Worm (Caenorhabditis elegans) whole organism, L1 larva: Measurements from ENCODE around the gene col-78.

Experiments used
- C04F5.9 ChIP-seq: sonication (generic microtip); optimal IDR thresholded peaks from 2 replicates; lab custom pipeline; 2016; ENCODE audit warnings: missing genetic modification characterization, missing compliant biosample characterization
- C16A3.4 ChIP-seq: fragments of 150-350 bp; optimal IDR thresholded peaks from 2 replicates; lab custom pipeline; 2014; ENCODE audit warnings: missing biosample characterization, missing genetic modification characterization
- F16B12.6 ChIP-seq: fragments of 150-350 bp; optimal IDR thresholded peaks from 2 replicates; lab custom pipeline; 2014; ENCODE audit warnings: missing biosample characterization, missing genetic modification characterization
- aha-1 ChIP-seq: fragments of 150-350 bp; optimal IDR thresholded peaks from 2 replicates; lab custom pipeline; 2014; ENCODE audit warnings: missing biosample characterization, missing genetic modification characterization
- ama-1 ChIP-seq: fragments of 150-350 bp; optimal IDR thresholded peaks from 2 replicates; lab custom pipeline; 2014
- blmp-1 ChIP-seq: fragments of 150-350 bp; optimal IDR thresholded peaks from 2 replicates; lab custom pipeline; 2014; ENCODE audit warnings: missing biosample characterization, missing genetic modification characterization
- ceh-82 ChIP-seq, 3 experiments: fragments of 150-350 bp in 1 of 3; sonication (generic microtip) in 2 of 3; optimal IDR thresholded peaks; 2 replicates each; lab custom pipeline; 2014 to 2017; ENCODE audit warnings: missing biosample characterization in 3 of 3, missing genetic modification characterization in 3 of 3
- efl-1 ChIP-seq, 4 experiments: fragments of 150-350 bp; optimal IDR thresholded peaks in 3 of 4; peaks in 1 of 4; 1 replicate in 1 of 4; 2 replicates in 3 of 4; lab custom pipeline; 2014; ENCODE audit warnings: missing biosample characterization in 2 of 4, missing genetic modification characterization in 2 of 4, missing genetic modification reagents in 2 of 4
- efl-3 ChIP-seq: fragments of 200-800 bp; sonication (Bioruptor generic); optimal IDR thresholded peaks from 2 replicates; lab custom pipeline; 2018; ENCODE audit warnings: mild to moderate bottlenecking, missing genetic modification characterization, missing compliant biosample characterization
- elt-3 ChIP-seq, 6 experiments: fragments of 150-350 bp in 1 of 6; sonication (generic microtip); optimal IDR thresholded peaks; 2 replicates each; lab custom pipeline; 2017 to 2018; ENCODE audit warnings: missing biosample characterization in 6 of 6, missing genetic modification characterization in 6 of 6, inconsistent platforms in 1 of 6
- ets-5 ChIP-seq: fragments of 200-800 bp; sonication (Bioruptor generic); IDR thresholded peaks from 2 replicates; pipeline ENCODE4 v1.3.6; 2022; ENCODE audit warnings: missing genetic modification characterization, missing compliant biosample characterization
- grh-1 ChIP-seq: fragments of 200-800 bp; sonication (Bioruptor generic); IDR thresholded peaks from 2 replicates; pipeline ENCODE4 v1.3.6; 2022; ENCODE audit warnings: missing genetic modification reagents, missing genetic modification characterization, missing compliant biosample characterization
- hlh-17 ChIP-seq: fragments of 200-800 bp; sonication (Bioruptor generic); optimal IDR thresholded peaks from 2 replicates; lab custom pipeline; 2018; ENCODE audit warnings: missing genetic modification characterization, mild to moderate bottlenecking, missing compliant biosample characterization, moderate library complexity, borderline replicate concordance
- irx-1 ChIP-seq: sonication (generic microtip); optimal IDR thresholded peaks from 2 replicates; lab custom pipeline; 2016; ENCODE audit warnings: missing genetic modification characterization, missing compliant biosample characterization
- isw-1 ChIP-seq: fragments of 200-800 bp; sonication (Bioruptor generic); IDR thresholded peaks from 2 replicates; pipeline ENCODE4 v1.3.6; 2022; ENCODE audit warnings: missing genetic modification characterization, missing compliant biosample characterization
- lin-14 ChIP-seq: fragments of 200-800 bp; sonication (Bioruptor generic); optimal IDR thresholded peaks from 2 replicates; lab custom pipeline; 2018; ENCODE audit warnings: mild to moderate bottlenecking, missing genetic modification characterization, moderate library complexity, missing compliant biosample characterization
- lin-15B ChIP-seq: fragments of 150-350 bp; sonication (generic microtip); optimal IDR thresholded peaks from 3 replicates; lab custom pipeline; 2014; ENCODE audit warnings: missing biosample characterization, missing genetic modification characterization
- lin-35 ChIP-seq, 2 experiments: fragments of 150-350 bp; optimal IDR thresholded peaks; 2 replicates each; lab custom pipeline; 2014; ENCODE audit warnings: missing biosample characterization in 2 of 2, missing genetic modification characterization in 2 of 2, missing genetic modification reagents in 2 of 2
- lin-39 ChIP-seq: fragments of 150-350 bp; optimal IDR thresholded peaks from 2 replicates; lab custom pipeline; 2014; ENCODE audit warnings: missing biosample characterization, missing genetic modification reagents, missing genetic modification characterization
- mab-9 ChIP-seq: fragments of 200-800 bp; sonication (Bioruptor generic); IDR thresholded peaks from 2 replicates; pipeline ENCODE4 v1.3.6; 2022; ENCODE audit warnings: missing genetic modification reagents, missing genetic modification characterization, missing compliant biosample characterization
- mdl-1 ChIP-seq, 2 experiments: fragments of 150-350 bp; optimal IDR thresholded peaks; 2 replicates each; lab custom pipeline; 2014 to 2017; ENCODE audit warnings: missing biosample characterization in 2 of 2, missing genetic modification characterization in 2 of 2, inconsistent platforms in 1 of 2
- mef-2 ChIP-seq: fragments of 150-350 bp; optimal IDR thresholded peaks from 2 replicates; lab custom pipeline; 2014; ENCODE audit warnings: missing biosample characterization, missing genetic modification characterization
- mep-1 ChIP-seq: fragments of 150-350 bp; optimal IDR thresholded peaks from 2 replicates; lab custom pipeline; 2014; ENCODE audit warnings: missing biosample characterization, missing genetic modification characterization
- nhr-11 ChIP-seq: fragments of 150-350 bp; optimal IDR thresholded peaks from 2 replicates; lab custom pipeline; 2014; ENCODE audit warnings: missing biosample characterization, missing genetic modification characterization
- nhr-20 ChIP-seq: sonication (generic microtip); optimal IDR thresholded peaks from 2 replicates; lab custom pipeline; 2016; ENCODE audit warnings: mild to moderate bottlenecking, missing genetic modification characterization, missing compliant biosample characterization
- nhr-237 ChIP-seq: fragments of 150-350 bp; optimal IDR thresholded peaks from 2 replicates; lab custom pipeline; 2014; ENCODE audit warnings: missing biosample characterization, missing genetic modification characterization
- nhr-28 ChIP-seq: fragments of 150-350 bp; optimal IDR thresholded peaks from 2 replicates; lab custom pipeline; 2014; ENCODE audit warnings: missing biosample characterization, missing genetic modification characterization
- nhr-47 ChIP-seq: sonication (generic microtip); optimal IDR thresholded peaks from 2 replicates; lab custom pipeline; 2016; ENCODE audit warnings: mild to moderate bottlenecking, missing genetic modification characterization, moderate library complexity, missing compliant biosample characterization
- nhr-71 ChIP-seq: sonication (generic microtip); optimal IDR thresholded peaks from 2 replicates; lab custom pipeline; 2016; ENCODE audit warnings: mild to moderate bottlenecking, missing genetic modification characterization, moderate library complexity, missing compliant biosample characterization
- nhr-76 ChIP-seq: sonication (generic microtip); optimal IDR thresholded peaks from 2 replicates; lab custom pipeline; 2017; ENCODE audit warnings: missing biosample characterization, missing genetic modification characterization
- nhr-85 ChIP-seq: sonication (generic microtip); peaks from one replicate; lab custom pipeline; 2016; ENCODE audit warnings: missing genetic modification characterization, inconsistent platforms, missing compliant biosample characterization
- nhr-90 ChIP-seq: sonication (generic microtip); optimal IDR thresholded peaks from 2 replicates; lab custom pipeline; 2016; ENCODE audit warnings: mild to moderate bottlenecking, missing genetic modification characterization, missing compliant biosample characterization; ENCODE audit not compliant: poor library complexity
- rnt-1 ChIP-seq: sonication (generic microtip); optimal IDR thresholded peaks from 2 replicates; lab custom pipeline; 2016; ENCODE audit warnings: mild to moderate bottlenecking, missing genetic modification characterization, moderate library complexity, missing compliant biosample characterization
- skn-1 ChIP-seq: fragments of 150-350 bp; optimal IDR thresholded peaks from 2 replicates; lab custom pipeline; 2014; ENCODE audit warnings: missing biosample characterization, missing genetic modification characterization
- snu-23 ChIP-seq: sonication (generic microtip); optimal IDR thresholded peaks from 2 replicates; lab custom pipeline; 2016; ENCODE audit warnings: missing genetic modification characterization, missing compliant biosample characterization
- sox-4 ChIP-seq: sonication (generic microtip); optimal IDR thresholded peaks from 2 replicates; lab custom pipeline; 2016; ENCODE audit warnings: missing genetic modification characterization, missing compliant biosample characterization
- tbx-2 ChIP-seq: sonication (generic microtip); optimal IDR thresholded peaks from 2 replicates; lab custom pipeline; 2016; ENCODE audit warnings: missing genetic modification characterization, missing compliant biosample characterization
- unc-130 ChIP-seq: fragments of 150-350 bp; optimal IDR thresholded peaks from 2 replicates; lab custom pipeline; 2017; ENCODE audit warnings: missing biosample characterization, missing genetic modification characterization, inconsistent platforms
- unc-98 ChIP-seq: fragments of 200-800 bp; sonication (Bioruptor generic); IDR thresholded peaks from 2 replicates; pipeline ENCODE4 v1.3.6; 2022; ENCODE audit warnings: missing genetic modification characterization, missing compliant biosample characterization
- zag-1 ChIP-seq: fragments of 150-350 bp; optimal IDR thresholded peaks from 2 replicates; lab custom pipeline; 2014; ENCODE audit warnings: missing biosample characterization, missing genetic modification characterization
- ztf-11 ChIP-seq, 2 experiments: sonication (generic microtip); optimal IDR thresholded peaks; 2 replicates each; lab custom pipeline; 2016 to 2017; ENCODE audit warnings: missing genetic modification characterization in 2 of 2, missing biosample characterization in 1 of 2, missing compliant biosample characterization in 1 of 2

col-78 gene

DNA sequence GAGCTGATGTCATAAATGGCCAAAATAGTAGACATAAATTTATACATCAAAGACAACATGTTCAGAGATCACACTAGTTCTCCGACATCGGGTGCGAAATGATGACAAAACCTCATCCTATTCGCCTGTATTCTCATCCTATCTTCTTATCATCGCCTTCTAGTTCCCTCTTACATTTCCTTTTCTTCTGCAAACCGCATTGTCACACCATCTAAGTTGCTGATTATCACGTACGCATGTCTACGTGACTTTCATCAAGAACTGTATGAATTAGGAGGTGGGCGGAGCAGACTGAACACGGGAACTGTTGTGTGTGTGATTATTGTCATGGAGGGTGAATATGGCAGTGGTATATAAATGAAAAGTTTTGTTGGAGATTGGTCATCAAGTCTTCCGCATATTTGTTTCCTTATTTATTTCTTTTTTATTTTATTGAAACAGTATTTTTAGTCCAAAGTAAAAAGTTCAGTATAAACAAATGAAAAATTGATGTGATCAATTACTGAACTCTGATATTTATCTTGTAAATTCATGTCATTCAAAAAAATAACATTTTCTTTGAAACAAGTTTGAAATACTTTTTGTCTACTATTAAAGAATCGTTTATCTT lies 8.0 kb downstream of the col-78 start:
- peak; percentile 90 for TF ChIP-seq skn-1 (tag; lab: Kevin White, UChicago)
- TF ChIP-seq mab-9 (GFP tag; lab: Robert Waterston, UW): no peak
- peak; percentile 60 for TF ChIP-seq nhr-71
- no peak for TF ChIP-seq lin-39 (tag; lab: Kevin White, UChicago)
- TF ChIP-seq elt-3 (tag; optimal IDR thresholded peaks at IDR 0.05; lab: Kevin White, UChicago): peak in 5 of 6 experiments; percentile 18 to 96 (median 82)
- no peak for TF ChIP-seq ceh-82 (tag; optimal IDR thresholded peaks at IDR 0.05; lab: Kevin White, UChicago)
- peak; percentile 0 for TF ChIP-seq nhr-76
- TF ChIP-seq ets-5: no peak
- peak; percentile 39 for TF ChIP-seq nhr-47 (tag; lab: Kevin White, UChicago)
- peak; percentile 90 for TF ChIP-seq nhr-85
- TF ChIP-seq mep-1 (tag; lab: Kevin White, UChicago): peak; percentile 19
- peak; percentile 65 for TF ChIP-seq nhr-90 (tag; lab: Kevin White, UChicago)
- no peak for TF ChIP-seq unc-98 (GFP tag; lab: Robert Waterston, UW)
- peak; percentile 83 for TF ChIP-seq aha-1 (tag; lab: Kevin White, UChicago)
- no peak for TF ChIP-seq rnt-1 (tag; lab: Kevin White, UChicago)
- peak; percentile 69 for TF ChIP-seq lin-14 (GFP tag; lab: Kevin White, UChicago)
- TF ChIP-seq snu-23 (GFP tag; lab: Kevin White, UChicago): peak; percentile 43
- no peak for TF ChIP-seq ztf-11 (tag; optimal IDR thresholded peaks at IDR 0.05; lab: Kevin White, UChicago)
- TF ChIP-seq efl-1 (optimal IDR thresholded peaks at IDR 0.05; lab: Kevin White, UChicago): no peak
- peak in 1 of 2 experiments; percentile 87 for TF ChIP-seq efl-1 (GFP tag; optimal IDR thresholded peaks at IDR 0.05 in 1 of 2; lab: Kevin White, UChicago)
- TF ChIP-seq ama-1 (lab: Kevin White, UChicago): no peak
- TF ChIP-seq hlh-17 (GFP tag; lab: Kevin White, UChicago): no peak
- TF ChIP-seq isw-1: no peak
- no peak for TF ChIP-seq irx-1
- TF ChIP-seq lin-35 (GFP tag; optimal IDR thresholded peaks at IDR 0.05; lab: Kevin White, UChicago): peak in 1 of 2 experiments; percentile 42
- peak; percentile 89 for TF ChIP-seq blmp-1 (tag; lab: Kevin White, UChicago)
- TF ChIP-seq grh-1 (GFP tag; lab: Robert Waterston, UW): no peak
- TF ChIP-seq nhr-237 (tag; lab: Kevin White, UChicago): no peak
- TF ChIP-seq mdl-1 (tag; optimal IDR thresholded peaks at IDR 0.05; lab: Kevin White, UChicago): peak in 1 of 2 experiments; percentile 58
- no peak for TF ChIP-seq efl-3
- TF ChIP-seq tbx-2 (tag; lab: Kevin White, UChicago): peak; percentile 34
- TF ChIP-seq F16B12.6 (tag; lab: Kevin White, UChicago): no peak
- peak; percentile 14 for TF ChIP-seq C16A3.4 (tag; lab: Kevin White, UChicago)
- peak; percentile 78 for TF ChIP-seq nhr-20 (tag; lab: Kevin White, UChicago)
- no peak for TF ChIP-seq lin-15B (tag; lab: Kevin White, UChicago)
- TF ChIP-seq unc-130 (tag; lab: Kevin White, UChicago): peak; percentile 62
- TF ChIP-seq sox-4 (tag; lab: Kevin White, UChicago): no peak
- TF ChIP-seq, all 84 proteins: peak for 19

DNA sequence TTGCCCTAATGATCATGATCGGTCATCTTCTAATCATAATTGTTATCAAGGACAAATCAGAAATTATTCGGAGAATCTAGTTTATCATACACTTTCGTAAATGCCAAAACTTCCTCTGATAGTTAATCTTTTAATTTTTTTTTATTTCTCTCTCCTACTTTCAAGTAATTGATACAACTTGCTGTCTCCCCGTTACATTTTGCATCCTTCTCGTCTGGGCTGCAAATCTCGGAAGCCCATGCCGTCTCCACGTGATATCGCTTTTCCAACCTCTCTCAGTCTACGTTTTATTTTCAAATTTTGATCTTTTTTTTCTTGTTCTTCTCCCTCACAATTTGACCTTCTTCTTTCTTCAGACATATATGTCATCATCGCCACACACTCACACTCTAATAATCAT lies 8.7 kb downstream of the col-78 start, which contains the start of gene rhy-1:
rhy-1 (plus strand) TSS at position 357 of the 400 bp plus-strand sequence.
- TF ChIP-seq nhr-85: peak; percentile 75
- TF ChIP-seq unc-130 (tag; lab: Kevin White, UChicago): no peak
- TF ChIP-seq zag-1 (tag; lab: Kevin White, UChicago): no peak
- peak; percentile 51 for TF ChIP-seq nhr-71
- peak; percentile 76 for TF ChIP-seq nhr-20 (tag; lab: Kevin White, UChicago)
- no peak for TF ChIP-seq tbx-2 (tag; lab: Kevin White, UChicago)
- TF ChIP-seq C04F5.9: no peak
- no peak for TF ChIP-seq nhr-76
- no peak for TF ChIP-seq rnt-1 (tag; lab: Kevin White, UChicago)
- TF ChIP-seq lin-14 (GFP tag; lab: Kevin White, UChicago): peak; percentile 27
- TF ChIP-seq elt-3 (tag; optimal IDR thresholded peaks at IDR 0.05; lab: Kevin White, UChicago): peak in 4 of 6 experiments; percentile 15 to 60 (median 38)
- peak; percentile 2 for TF ChIP-seq blmp-1 (tag; lab: Kevin White, UChicago)
- no peak for TF ChIP-seq hlh-17 (GFP tag; lab: Kevin White, UChicago)
- TF ChIP-seq nhr-47 (tag; lab: Kevin White, UChicago): peak; percentile 21
- no peak for TF ChIP-seq mef-2 (tag; lab: Kevin White, UChicago)
- no peak for TF ChIP-seq nhr-28 (tag; lab: Kevin White, UChicago)
- no peak for TF ChIP-seq mab-9 (GFP tag; lab: Robert Waterston, UW)
- no peak for TF ChIP-seq nhr-11 (tag; lab: Kevin White, UChicago)
- TF ChIP-seq nhr-90 (tag; lab: Kevin White, UChicago): peak; percentile 53
- 0 out of 2 replicates have a peak, but pooled peaks have one; percentile 20 for TF ChIP-seq grh-1 (GFP tag; lab: Robert Waterston, UW)
- peak; percentile 25 for TF ChIP-seq snu-23 (GFP tag; lab: Kevin White, UChicago)
